Fruit fly (Drosophila melanogaster): ENCODE measurements around the gene CG33493.
A peak's percentile ranks its signal among the peaks of the same experiment; 100 is the strongest.

Gene CG33493

dm6 chr3L:10682725-10683367, 10.1 kb downstream of the CG33493 start (continued):
- TF ChIP-seq lbe (GFP tag; optimal IDR thresholded peaks at IDR 0.05) (peak; percentile 90), Nf-YC (tag; optimal IDR thresholded peaks at IDR 0.05) (peak; percentile 93), hkb (optimal IDR thresholded peaks at IDR 0.05) (no peak), hkb (GFP tag; IDR thresholded peaks at IDR 0.05) (peak; percentile 98), Awh (GFP tag; IDR thresholded peaks at IDR 0.05) (peak; percentile 95), lov (optimal IDR thresholded peaks at IDR 0.05) (no peak), lov (GFP tag; IDR thresholded peaks at IDR 0.05) (peak; percentile 80; the same call in 2 of the 3 replicates), Drgx (GFP tag; IDR thresholded peaks at IDR 0.05) (peak; percentile 95), Neu2 (GFP tag; optimal IDR thresholded peaks at IDR 0.05; ENCODE audit: borderline replicate concordance) (no peak), da (GFP tag; optimal IDR thresholded peaks at IDR 0.05) (peak; percentile 77), slbo (GFP tag; IDR thresholded peaks at IDR 0.05) (peak; percentile 97), CG8388 (GFP tag; optimal IDR thresholded peaks at IDR 0.05) (peak; percentile 97), sug (tag; optimal IDR thresholded peaks at IDR 0.05) (peak; percentile 99), jumu (GFP tag; optimal IDR thresholded peaks at IDR 0.05) (peak; percentile 69), twi (tag; optimal IDR thresholded peaks at IDR 0.05) (peak; percentile 95), stwl (tag; optimal IDR thresholded peaks at IDR 0.05) (no peak), CG7786 (GFP tag; optimal IDR thresholded peaks at IDR 0.05) (peak; percentile 84), dan (GFP tag; IDR thresholded peaks at IDR 0.05) (no peak; the same call in 1 of the 2 replicates), br (optimal IDR thresholded peaks at IDR 0.05) (no peak), knrl (GFP tag; IDR thresholded peaks at IDR 0.05; ENCODE audit: partially characterized antibody) (no peak; the same call in 2 of the 3 replicates), CG8290 (GFP tag; optimal IDR thresholded peaks at IDR 0.05) (peak; percentile 96), CG8290 (tag; optimal IDR thresholded peaks at IDR 0.05) (peak; percentile 80 to 92), Gug (GFP tag; IDR thresholded peaks at IDR 0.05) (peak; percentile 96), CG42726 (GFP tag; IDR thresholded peaks at IDR 0.05; ENCODE audit: partially characterized antibody) (no peak), Aef1 (GFP tag; IDR thresholded peaks at IDR 0.05) (peak; percentile 96)

- peak; percentile 33; the same call in 1 of the 2 replicates for TF ChIP-seq Xrp1 (GFP tag; IDR thresholded peaks at IDR 0.05)
- TF ChIP-seq sug (tag; optimal IDR thresholded peaks at IDR 0.05), result no peak
- TF ChIP-seq zf30C (GFP tag; optimal IDR thresholded peaks at IDR 0.05), result no peak
- no peak for TF ChIP-seq CG31224 (GFP tag; IDR thresholded peaks at IDR 0.05)
- no peak for TF ChIP-seq CG34422 (GFP tag; IDR thresholded peaks at IDR 0.05)
- TF ChIP-seq her (GFP tag; optimal IDR thresholded peaks at IDR 0.05), result peak; percentile 16
- TF ChIP-seq chinmo (GFP tag; IDR thresholded peaks at IDR 0.05; ENCODE audit: partially characterized antibody), result peak; percentile 81; the same call in 2 of the 4 replicates
- TF ChIP-seq MESR4 (GFP tag; optimal IDR thresholded peaks at IDR 0.05), result no peak
- peak; percentile 54; the same call in 1 of the 3 replicates for TF ChIP-seq z (GFP tag; IDR thresholded peaks at IDR 0.05)
- TF ChIP-seq sens (GFP tag), result peak; percentile 69
- TF ChIP-seq knrl (GFP tag; IDR thresholded peaks at IDR 0.05; ENCODE audit: partially characterized antibody), result no peak
- TF ChIP-seq CG5180 (GFP tag; optimal IDR thresholded peaks at IDR 0.05), result no peak
- no peak for TF ChIP-seq CG5953 (GFP tag; IDR thresholded peaks at IDR 0.05)
- TF ChIP-seq Drgx (GFP tag; IDR thresholded peaks at IDR 0.05), result peak; percentile 16; the same call in 1 of the 2 replicates
- TF ChIP-seq row (GFP tag; IDR thresholded peaks at IDR 0.05), result peak; percentile 23; the same call in 1 of the 3 replicates
- no peak for TF ChIP-seq hth (optimal IDR thresholded peaks at IDR 0.05)
- TF ChIP-seq CG9817 (tag; optimal IDR thresholded peaks at IDR 0.05), result no peak
- TF ChIP-seq CG7928 (GFP tag; optimal IDR thresholded peaks at IDR 0.05), result no peak
- no peak for TF ChIP-seq danr (GFP tag; IDR thresholded peaks at IDR 0.05)
- no peak for TF ChIP-seq CG2199 (GFP tag; IDR thresholded peaks at IDR 0.05)
- no peak for TF ChIP-seq caup (GFP tag; optimal IDR thresholded peaks at IDR 0.05; ENCODE audit: severe bottlenecking)
- TF ChIP-seq CG13624 (GFP tag; optimal IDR thresholded peaks at IDR 0.05), result peak; percentile 24
- no peak for TF ChIP-seq CG12299 (tag; optimal IDR thresholded peaks at IDR 0.05)
- no peak for TF ChIP-seq tin (GFP tag; optimal IDR thresholded peaks at IDR 0.05)
- TF ChIP-seq nom (GFP tag; optimal IDR thresholded peaks at IDR 0.05), result peak; percentile 23
- TF ChIP-seq CrebB (tag; optimal IDR thresholded peaks at IDR 0.05), result peak; percentile 30
- TF ChIP-seq CG12942 (GFP tag; optimal IDR thresholded peaks at IDR 0.05), result no peak
- TF ChIP-seq CG6654 (GFP tag; optimal IDR thresholded peaks at IDR 0.05), result no peak
- TF ChIP-seq luna (GFP tag; optimal IDR thresholded peaks at IDR 0.05), result no peak
- TF ChIP-seq CG1832 (GFP tag; optimal IDR thresholded peaks at IDR 0.05), result peak; percentile 87
Observed at dm6 chr3L:10681814-10682213, 11.2 kb downstream of the CG33493 start.

Measured in whole organism, embryonic.